Worm (Caenorhabditis elegans) whole organism, L4 larva: Measurements from ENCODE around the gene C50D2.2.

Experiments
- ces-1 ChIP-seq: fragments of 150-350 bp; sonication (generic microtip); optimal IDR thresholded peaks from 4 replicates; lab custom pipeline; 2014; ENCODE audit warnings: missing biosample characterization, missing genetic modification reagents, missing genetic modification characterization
- dmd-9 ChIP-seq: fragments of 200-800 bp; sonication (Bioruptor generic); IDR thresholded peaks from 2 replicates; pipeline ENCODE4 v1.3.6; 2022; ENCODE audit warnings: missing genetic modification reagents, missing genetic modification characterization, missing compliant biosample characterization
- egl-27 ChIP-seq: sonication (generic microtip); optimal IDR thresholded peaks from 3 replicates; lab custom pipeline; 2017; ENCODE audit warnings: missing biosample characterization, missing genetic modification reagents, missing genetic modification characterization
- gei-8 ChIP-seq: fragments of 200-800 bp; sonication (Bioruptor generic); optimal IDR thresholded peaks from 2 replicates; lab custom pipeline; 2018; ENCODE audit warnings: mild to moderate bottlenecking, missing genetic modification characterization, missing compliant biosample characterization
- lir-3 ChIP-seq: sonication (generic microtip); optimal IDR thresholded peaks from 2 replicates; lab custom pipeline; 2016; ENCODE audit warnings: mild to moderate bottlenecking, missing genetic modification characterization, missing compliant biosample characterization
- madf-9 ChIP-seq: fragments of 200-800 bp; sonication (Bioruptor generic); conservative IDR thresholded peaks from 2 replicates; pipeline ENCODE4 v1.3.6; 2022; ENCODE audit warnings: missing genetic modification reagents, missing genetic modification characterization, missing compliant biosample characterization
- mep-1 ChIP-seq: fragments of 150-350 bp; sonication (generic microtip); optimal IDR thresholded peaks from 3 replicates; lab custom pipeline; 2014; ENCODE audit warnings: missing biosample characterization, missing genetic modification characterization
- spr-1 ChIP-seq: sonication (generic microtip); optimal IDR thresholded peaks from 2 replicates; lab custom pipeline; 2016; ENCODE audit warnings: mild to moderate bottlenecking, missing genetic modification characterization, missing compliant biosample characterization
- spr-3 ChIP-seq: fragments of 200-800 bp; sonication (Bioruptor generic); optimal IDR thresholded peaks from 2 replicates; lab custom pipeline; 2018; ENCODE audit warnings: mild to moderate bottlenecking, missing genetic modification characterization, missing compliant biosample characterization
- unc-130 ChIP-seq: sonication (generic microtip); optimal IDR thresholded peaks from 2 replicates; lab custom pipeline; 2016; ENCODE audit warnings: missing genetic modification reagents, missing genetic modification characterization, missing compliant biosample characterization
- unc-62 ChIP-seq, 3 experiments: fragments of 150-350 bp in 1 of 3; sonication (generic microtip); optimal IDR thresholded peaks in 2 of 3; peaks in 1 of 3; 1 replicate in 1 of 3; 2 replicates in 2 of 3; lab custom pipeline; 2014 to 2017; ENCODE audit warnings: missing biosample characterization in 3 of 3, missing genetic modification characterization in 3 of 3, missing genetic modification reagents in 3 of 3, missing genotype in 1 of 3

- TF ChIP-seq gei-8 (GFP tag; lab: Kevin White, UChicago) (no peak), unc-130 (no peak), unc-62 (GFP tag; optimal IDR thresholded peaks at IDR 0.05 in 1 of 2; lab: Kevin White, UChicago) (no peak), unc-62 (tag; optimal IDR thresholded peaks at IDR 0.05; lab: Kevin White, UChicago) (no peak), madf-9 (GFP tag; lab: Robert Waterston, UW) (no peak), egl-27 (no peak), lir-3 (no peak), ces-1 (GFP tag; lab: Kevin White, UChicago) (no peak), spr-1 (tag; lab: Kevin White, UChicago) (no peak), dmd-9 (GFP tag; lab: Robert Waterston, UW) (no peak), mep-1 (tag; lab: Kevin White, UChicago) (no peak), spr-3 (no peak)
These were observed 1.3 kb upstream of the C50D2.2 start for ce11 chrII:107703-108102.
